Worm (Caenorhabditis elegans) whole organism, midembryonic: ENCODE measurements around the gene ZK673.11.
"Not testable (repeated sequence)": the region's sequence is repeated elsewhere in the genome, so short reads cannot be mapped to it uniquely, and the experiment has no call there.

Experiments
- T22C8.4 ChIP-seq: fragments of 200-800 bp; sonication (Bioruptor generic); IDR thresholded peaks from 2 replicates; pipeline ENCODE4 v1.3.6; 2022; ENCODE audit warnings: missing genetic modification characterization, missing compliant biosample characterization
- cog-1 ChIP-seq: sonication (generic microtip); optimal IDR thresholded peaks from 2 replicates; lab custom pipeline; 2016; ENCODE audit warnings: missing genetic modification characterization, missing compliant biosample characterization
- flt-1 ChIP-seq: fragments of 200-800 bp; sonication (Bioruptor generic); IDR thresholded peaks from 2 replicates; pipeline ENCODE4 v1.3.6; 2022; ENCODE audit warnings: missing genetic modification characterization, missing compliant biosample characterization
- klf-2 ChIP-seq: fragments of 200-800 bp; sonication (Bioruptor generic); conservative IDR thresholded peaks from 2 replicates; pipeline ENCODE4 v1.3.6; 2022; ENCODE audit warnings: missing genetic modification reagents, missing genetic modification characterization, missing compliant biosample characterization
- med-1 ChIP-seq: sonication (generic microtip); optimal IDR thresholded peaks from 2 replicates; lab custom pipeline; 2017; ENCODE audit warnings: missing genetic modification characterization, mild to moderate bottlenecking, missing compliant biosample characterization, antibody characterized with exemption, missing genetic modification reagents; ENCODE audit not compliant: insufficient read depth
- ref-1 ChIP-seq: fragments of 200-800 bp; sonication (Bioruptor generic); conservative IDR thresholded peaks from 2 replicates; pipeline ENCODE4 v1.3.6; 2022; ENCODE audit warnings: missing genetic modification reagents, missing genetic modification characterization, missing compliant biosample characterization
- tab-1 ChIP-seq: fragments of 200-800 bp; sonication (Bioruptor generic); IDR thresholded peaks from 2 replicates; pipeline ENCODE4 v1.3.6; 2022; ENCODE audit warnings: missing genetic modification characterization, missing compliant biosample characterization
- ztf-23 ChIP-seq: fragments of 200-800 bp; sonication (Bioruptor generic); IDR thresholded peaks from 2 replicates; pipeline ENCODE4 v1.3.6; 2022; ENCODE audit warnings: missing genetic modification reagents, missing genetic modification characterization, missing compliant biosample characterization
- ztf-29 ChIP-seq: fragments of 200-800 bp; sonication (Bioruptor generic); IDR thresholded peaks from 2 replicates; pipeline ENCODE4 v1.3.6; 2022; ENCODE audit warnings: missing genetic modification reagents, missing genetic modification characterization, missing compliant biosample characterization

The ZK673.11 gene

ce11 chrII:10456979-10457378, at the start of gene ZK673.11:
ZK673.11 (plus strand) TSS chrII:10457279.
- TF ChIP-seq tab-1 (GFP tag; lab: Robert Waterston, UW) (no peak), ztf-23 (GFP tag; lab: Robert Waterston, UW) (no peak), flt-1 (GFP tag; lab: Robert Waterston, UW) (no peak), med-1 (GFP tag; lab: Kevin White, UChicago) (no peak), ref-1 (GFP tag; lab: Robert Waterston, UW) (no peak), klf-2 (GFP tag; lab: Robert Waterston, UW) (no peak), cog-1 (tag; lab: Kevin White, UChicago) (no peak), ztf-29 (no peak), T22C8.4 (GFP tag; lab: Robert Waterston, UW) (no peak)

ce11 chrII:10410989-10411388, 46.1 kb upstream of the ZK673.11 start, which contains the start of gene E04D5.5:
E04D5.5 (plus strand) TSS chrII:10411289.
- no peak for TF ChIP-seq T22C8.4 (GFP tag; lab: Robert Waterston, UW)
- TF ChIP-seq cog-1 (tag; lab: Kevin White, UChicago): no peak
- no peak for TF ChIP-seq tab-1 (GFP tag; lab: Robert Waterston, UW)
- no peak for TF ChIP-seq ref-1 (GFP tag; lab: Robert Waterston, UW)
- TF ChIP-seq med-1 (GFP tag; lab: Kevin White, UChicago): no peak
- no peak for TF ChIP-seq flt-1 (GFP tag; lab: Robert Waterston, UW)
- TF ChIP-seq klf-2 (GFP tag; lab: Robert Waterston, UW): no peak
- TF ChIP-seq ztf-29: no peak
- no peak for TF ChIP-seq ztf-23 (GFP tag; lab: Robert Waterston, UW)

ce11 chrII:10416332-10416863, 40.7 kb upstream of the ZK673.11 start, which contains the start of gene eif-2A:
eif-2A (plus strand) TSS chrII:10416800.
- TF ChIP-seq tab-1 (GFP tag; lab: Robert Waterston, UW) (no peak), ztf-29 (no peak), klf-2 (GFP tag; lab: Robert Waterston, UW) (no peak), cog-1 (tag; lab: Kevin White, UChicago) (no peak), T22C8.4 (GFP tag; lab: Robert Waterston, UW) (no peak)

- TF ChIP-seq ref-1 (GFP tag; lab: Robert Waterston, UW) (no peak), ztf-23 (GFP tag; lab: Robert Waterston, UW) (no peak), cog-1 (tag; lab: Kevin White, UChicago) (no peak), T22C8.4 (GFP tag; lab: Robert Waterston, UW) (no peak), tab-1 (GFP tag; lab: Robert Waterston, UW) (no peak), klf-2 (GFP tag; lab: Robert Waterston, UW) (no peak), med-1 (GFP tag; lab: Kevin White, UChicago) (no peak), ztf-29 (no peak), flt-1 (GFP tag; lab: Robert Waterston, UW) (no peak)
Observed at ce11 chrII:10421941-10422340, 35.1 kb upstream of the ZK673.11 start, which contains the start of gene frpr-21. frpr-21 (minus strand) TSS chrII:10422041.

- no peak for TF ChIP-seq ztf-29
Observed at ce11 chrII:10435836-10436235, 21.2 kb upstream of the ZK673.11 start, which contains the start of gene cut-4. cut-4 (plus strand) TSS chrII:10436136.

- no peak for TF ChIP-seq cog-1 (tag; lab: Kevin White, UChicago)
- TF ChIP-seq klf-2 (GFP tag; lab: Robert Waterston, UW): no peak
- TF ChIP-seq flt-1 (GFP tag; lab: Robert Waterston, UW): no peak
- no peak for TF ChIP-seq ztf-29
- TF ChIP-seq ztf-23 (GFP tag; lab: Robert Waterston, UW): no peak
- no peak for TF ChIP-seq ref-1 (GFP tag; lab: Robert Waterston, UW)
- TF ChIP-seq T22C8.4 (GFP tag; lab: Robert Waterston, UW): no peak
- no peak for TF ChIP-seq med-1 (GFP tag; lab: Kevin White, UChicago)
- TF ChIP-seq tab-1 (GFP tag; lab: Robert Waterston, UW): no peak
Observed at ce11 chrII:10437840-10438239, 19.2 kb upstream of the ZK673.11 start.

- TF ChIP-seq cog-1 (tag; lab: Kevin White, UChicago) (no peak), tab-1 (GFP tag; lab: Robert Waterston, UW) (no peak), ztf-29 (no peak), T22C8.4 (GFP tag; lab: Robert Waterston, UW) (no peak)
Observed at ce11 chrII:10439976-10440375, 17.1 kb upstream of the ZK673.11 start, which contains the start of gene E04D5.4. E04D5.4 (plus strand) TSS chrII:10440276.

ce11 chrII:10442846-10443245, 14.2 kb upstream of the ZK673.11 start, which contains the start of gene ZK673.1:
ZK673.1 (plus strand) TSS chrII:10443146.
- TF ChIP-seq flt-1 (GFP tag; lab: Robert Waterston, UW); klf-2 (GFP tag; lab: Robert Waterston, UW); ztf-29: not testable (repeated sequence)

- TF ChIP-seq ztf-23 (GFP tag; lab: Robert Waterston, UW): no peak
- no peak for TF ChIP-seq tab-1 (GFP tag; lab: Robert Waterston, UW)
- no peak for TF ChIP-seq klf-2 (GFP tag; lab: Robert Waterston, UW)
- TF ChIP-seq T22C8.4 (GFP tag; lab: Robert Waterston, UW): no peak
- TF ChIP-seq ref-1 (GFP tag; lab: Robert Waterston, UW): no peak
- TF ChIP-seq ztf-29: no peak
- TF ChIP-seq cog-1 (tag; lab: Kevin White, UChicago): no peak
- TF ChIP-seq med-1 (GFP tag; lab: Kevin White, UChicago): no peak
- no peak for TF ChIP-seq flt-1 (GFP tag; lab: Robert Waterston, UW)
Observed at ce11 chrII:10443898-10444297, 13.2 kb upstream of the ZK673.11 start.
